Fruit fly (Drosophila melanogaster) Kc167 (cell line): ENCODE measurements around the gene sbr.

ENCODE experiments used
- Myc ChIP-seq: fragments of >200 bp; optimal IDR thresholded peaks from 2 replicates; lab custom pipeline; 2017; ENCODE audit warnings: missing external identifiers
- Sin3A ChIP-seq: fragments of >200 bp; optimal IDR thresholded peaks from 2 replicates; lab custom pipeline; 2018; ENCODE audit warnings: missing external identifiers
- insv ChIP-seq: fragments of >200 bp; optimal IDR thresholded peaks from 3 replicates; lab custom pipeline; 2018; ENCODE audit warnings: missing external identifiers

dm6 chrX:10877087-10877935, 30.4 kb upstream of the sbr start, which contains the start of gene CG1637:
- TF ChIP-seq Myc (lab: Kevin White, UChicago): no peak
- no peak for TF ChIP-seq insv (lab: Kevin White, UChicago)
- no peak for TF ChIP-seq Sin3A (lab: Kevin White, UChicago)
